Worm (Caenorhabditis elegans) whole organism, late embryonic: ENCODE data around the gene C55C3.4.

ENCODE experiments used
- C08G9.2 ChIP-seq: sonication (generic microtip); optimal IDR thresholded peaks from 2 replicates; lab custom pipeline; 2016; ENCODE audit warnings: mild to moderate bottlenecking, missing genetic modification characterization, moderate library complexity, missing compliant biosample characterization
- C38D4.7 ChIP-seq: fragments of 200-800 bp; sonication (Bioruptor generic); optimal IDR thresholded peaks from 2 replicates; lab custom pipeline; 2018; ENCODE audit warnings: mild to moderate bottlenecking, missing genetic modification characterization, moderate library complexity, missing compliant biosample characterization
- K02D7.2 ChIP-seq: sonication (generic microtip); optimal IDR thresholded peaks from 2 replicates; lab custom pipeline; 2017; ENCODE audit warnings: mild to moderate bottlenecking, missing genetic modification characterization, missing compliant biosample characterization
- K09A11.1 ChIP-seq: sonication (generic microtip); optimal IDR thresholded peaks from 2 replicates; lab custom pipeline; 2017; ENCODE audit warnings: antibody characterized with exemption, mild to moderate bottlenecking, missing genetic modification characterization, missing compliant biosample characterization; ENCODE audit not compliant: insufficient read depth
- ahr-1 ChIP-seq: sonication (generic microtip); optimal IDR thresholded peaks from 2 replicates; lab custom pipeline; 2016; ENCODE audit warnings: missing genetic modification characterization, missing compliant biosample characterization
- ama-1 ChIP-seq: fragments of 150-350 bp; optimal IDR thresholded peaks from 2 replicates; lab custom pipeline; 2014
- ceh-19 ChIP-seq: fragments of 200-800 bp; sonication (Bioruptor generic); optimal IDR thresholded peaks from 2 replicates; lab custom pipeline; 2018; ENCODE audit warnings: mild to moderate bottlenecking, missing genetic modification characterization, missing compliant biosample characterization
- ceh-2 ChIP-seq: sonication (generic microtip); optimal IDR thresholded peaks from 2 replicates; lab custom pipeline; 2016; ENCODE audit warnings: missing genotype, missing genetic modification characterization, missing compliant biosample characterization
- ceh-22 ChIP-seq: sonication (generic microtip); optimal IDR thresholded peaks from 2 replicates; lab custom pipeline; 2017; ENCODE audit warnings: missing biosample characterization, missing genetic modification characterization
- ceh-45 ChIP-seq: fragments of 200-800 bp; sonication (Bioruptor generic); IDR thresholded peaks from 2 replicates; pipeline ENCODE4 v1.3.6; 2022; ENCODE audit warnings: missing genetic modification reagents, missing genetic modification characterization, missing compliant biosample characterization
- ceh-9 ChIP-seq: sonication (generic microtip); optimal IDR thresholded peaks from 2 replicates; lab custom pipeline; 2016; ENCODE audit warnings: mild to moderate bottlenecking, missing genetic modification characterization, inconsistent platforms, missing compliant biosample characterization
- dmd-4 ChIP-seq: sonication (generic microtip); optimal IDR thresholded peaks from 2 replicates; lab custom pipeline; 2016; ENCODE audit warnings: borderline replicate concordance, missing genetic modification characterization, missing compliant biosample characterization
- dve-1 ChIP-seq: sonication (generic microtip); optimal IDR thresholded peaks from 2 replicates; lab custom pipeline; 2017; ENCODE audit warnings: antibody characterized with exemption, mild to moderate bottlenecking, missing genetic modification characterization, missing compliant biosample characterization
- elt-2 ChIP-seq: sonication (generic microtip); optimal IDR thresholded peaks from 2 replicates; lab custom pipeline; 2016; ENCODE audit warnings: missing genetic modification reagents, missing genetic modification characterization, missing compliant biosample characterization
- ets-4 ChIP-seq: sonication (generic microtip); optimal IDR thresholded peaks from 2 replicates; lab custom pipeline; 2016; ENCODE audit warnings: missing genetic modification characterization, missing compliant biosample characterization
- eyg-1 ChIP-seq: sonication (generic microtip); optimal IDR thresholded peaks from 2 replicates; lab custom pipeline; 2016; ENCODE audit warnings: missing genotype, missing genetic modification characterization, missing compliant biosample characterization
- fax-1 ChIP-seq: sonication (generic microtip); optimal IDR thresholded peaks from 2 replicates; lab custom pipeline; 2016; ENCODE audit warnings: missing genotype, missing genetic modification characterization, missing compliant biosample characterization
- fkh-10 ChIP-seq: fragments of 150-350 bp; optimal IDR thresholded peaks from 2 replicates; lab custom pipeline; 2014; ENCODE audit warnings: missing biosample characterization, missing genetic modification reagents, missing genetic modification characterization
- gmeb-2 ChIP-seq: sonication (generic microtip); optimal IDR thresholded peaks from 2 replicates; lab custom pipeline; 2016; ENCODE audit warnings: missing genetic modification characterization, inconsistent platforms, missing compliant biosample characterization
- hlh-13 ChIP-seq: fragments of 200-800 bp; sonication (Bioruptor generic); optimal IDR thresholded peaks from 2 replicates; lab custom pipeline; 2018; ENCODE audit warnings: mild to moderate bottlenecking, missing genetic modification characterization, missing compliant biosample characterization
- hlh-6 ChIP-seq: sonication (generic microtip); optimal IDR thresholded peaks from 2 replicates; lab custom pipeline; 2016; ENCODE audit warnings: missing genotype, missing genetic modification characterization, missing compliant biosample characterization
- lim-6 ChIP-seq: sonication (generic microtip); optimal IDR thresholded peaks from 2 replicates; lab custom pipeline; 2016; ENCODE audit warnings: missing genetic modification characterization, missing compliant biosample characterization
- lin-11 ChIP-seq: fragments of 200-800 bp; sonication (Bioruptor generic); optimal IDR thresholded peaks from 2 replicates; lab custom pipeline; 2018; ENCODE audit warnings: mild to moderate bottlenecking, missing genetic modification characterization, missing compliant biosample characterization
- nfya-1 ChIP-seq: sonication (generic microtip); optimal IDR thresholded peaks from 2 replicates; lab custom pipeline; 2017; ENCODE audit warnings: missing genetic modification characterization, mild to moderate bottlenecking, missing compliant biosample characterization, antibody characterized with exemption, moderate library complexity
- nhr-232 ChIP-seq: sonication (generic microtip); optimal IDR thresholded peaks from 2 replicates; lab custom pipeline; 2016; ENCODE audit warnings: missing genetic modification characterization, missing compliant biosample characterization
- npax-4 ChIP-seq: sonication (generic microtip); optimal IDR thresholded peaks from 2 replicates; lab custom pipeline; 2016; ENCODE audit warnings: missing genetic modification characterization, missing compliant biosample characterization
- pag-3 ChIP-seq: sonication (generic microtip); optimal IDR thresholded peaks from 2 replicates; lab custom pipeline; 2016; ENCODE audit warnings: missing compliant biosample characterization, missing genetic modification characterization, borderline replicate concordance
- pax-1 ChIP-seq: fragments of 150-350 bp; optimal IDR thresholded peaks from 2 replicates; lab custom pipeline; 2014; ENCODE audit warnings: missing biosample characterization, missing genetic modification characterization
- pha-2 ChIP-seq: sonication (generic microtip); optimal IDR thresholded peaks from 2 replicates; lab custom pipeline; 2017; ENCODE audit warnings: mild to moderate bottlenecking, missing genetic modification characterization, missing compliant biosample characterization
- ref-2 ChIP-seq: sonication (generic microtip); optimal IDR thresholded peaks from 2 replicates; lab custom pipeline; 2016; ENCODE audit warnings: missing genetic modification characterization, missing compliant biosample characterization
- rnt-1 ChIP-seq: sonication (generic microtip); optimal IDR thresholded peaks from 2 replicates; lab custom pipeline; 2016; ENCODE audit warnings: missing genetic modification characterization, missing compliant biosample characterization
- sdc-2 ChIP-seq: sonication (generic microtip); optimal IDR thresholded peaks from 2 replicates; lab custom pipeline; 2016; ENCODE audit warnings: missing genotype, missing genetic modification characterization, missing compliant biosample characterization
- sox-2 ChIP-seq: fragments of 200-800 bp; sonication (Bioruptor generic); IDR thresholded peaks from 2 replicates; pipeline ENCODE4 v1.3.6; 2022; ENCODE audit warnings: missing genetic modification reagents, missing genetic modification characterization, missing compliant biosample characterization
- syd-9 ChIP-seq: sonication (generic microtip); optimal IDR thresholded peaks from 2 replicates; lab custom pipeline; 2016; ENCODE audit warnings: mild to moderate bottlenecking, missing genetic modification characterization, moderate library complexity, missing compliant biosample characterization
- tbx-2 ChIP-seq: sonication (generic microtip); optimal IDR thresholded peaks from 2 replicates; lab custom pipeline; 2016; ENCODE audit warnings: missing genetic modification characterization, missing compliant biosample characterization
- tbx-7 ChIP-seq: sonication (generic microtip); optimal IDR thresholded peaks from 2 replicates; lab custom pipeline; 2016; ENCODE audit warnings: missing genotype, missing genetic modification characterization, missing compliant biosample characterization
- ttx-3 ChIP-seq: sonication (generic microtip); optimal IDR thresholded peaks from 2 replicates; lab custom pipeline; 2016; ENCODE audit warnings: missing genetic modification reagents, missing genetic modification characterization, missing compliant biosample characterization
- unc-42 ChIP-seq: sonication (generic microtip); optimal IDR thresholded peaks from 2 replicates; lab custom pipeline; 2016; ENCODE audit warnings: missing genotype, missing genetic modification characterization, missing compliant biosample characterization
- unc-86 ChIP-seq: sonication (generic microtip); optimal IDR thresholded peaks from 2 replicates; lab custom pipeline; 2016; ENCODE audit warnings: missing genetic modification characterization, missing compliant biosample characterization
- ztf-16 ChIP-seq: sonication (generic microtip); optimal IDR thresholded peaks from 2 replicates; lab custom pipeline; 2017; ENCODE audit warnings: missing genetic modification characterization, missing compliant biosample characterization

Gene C55C3.4

ce11 chrIV:5690386-5691080, 12.6 kb upstream of the C55C3.4 start, which contains the start of gene C55C3.8:
Gene C55C3.8 (plus strand): TSS chrIV:5691030.
- TF ChIP-seq gmeb-2 (tag; lab: Kevin White, UChicago): no peak
- no peak for TF ChIP-seq K02D7.2 (tag; lab: Kevin White, UChicago)
- no peak for TF ChIP-seq fax-1 (tag; lab: Kevin White, UChicago)

ce11 chrIV:5685014-5685413, 7.1 kb upstream of the C55C3.4 start, which contains the start of gene C55C3.3:
Gene C55C3.3 (plus strand): TSS chrIV:5685287.
- TF ChIP-seq rnt-1 (tag; lab: Kevin White, UChicago): no peak
- no peak for TF ChIP-seq lin-11 (tag; lab: Kevin White, UChicago)
- TF ChIP-seq ahr-1: no peak
- TF ChIP-seq ref-2 (tag; lab: Kevin White, UChicago): no peak
- TF ChIP-seq npax-4: no peak
- TF ChIP-seq elt-2 (tag; lab: Kevin White, UChicago): no peak
- TF ChIP-seq ztf-16 (tag; lab: Kevin White, UChicago): no peak
- TF ChIP-seq unc-86: no peak
- TF ChIP-seq ttx-3 (tag; lab: Kevin White, UChicago): no peak
- no peak for TF ChIP-seq K02D7.2 (tag; lab: Kevin White, UChicago)
- TF ChIP-seq tbx-2 (tag; lab: Kevin White, UChicago): no peak
- no peak for TF ChIP-seq ceh-22 (tag; lab: Kevin White, UChicago)
- no peak for TF ChIP-seq ama-1 (lab: Kevin White, UChicago)
- TF ChIP-seq ets-4 (tag; lab: Kevin White, UChicago): no peak
- TF ChIP-seq tbx-7 (tag; lab: Kevin White, UChicago): no peak
- no peak for TF ChIP-seq nhr-232
- TF ChIP-seq pax-1 (tag; lab: Kevin White, UChicago): no peak
- no peak for TF ChIP-seq pag-3 (tag; lab: Kevin White, UChicago)
- TF ChIP-seq sox-2 (GFP tag; lab: Robert Waterston, UW): no peak
- TF ChIP-seq sdc-2 (tag; lab: Kevin White, UChicago): no peak
- TF ChIP-seq, all 69 proteins: peak for 0

ce11 chrIV:5682547-5683234, 4.7 kb upstream of the C55C3.4 start, which contains the start of the genes C55C3.7 and C55C3.6:
Gene C55C3.7 (minus strand): TSS chrIV:5682647.
Gene C55C3.6 (plus strand): TSS chrIV:5683184.
- no peak for TF ChIP-seq lin-11 (tag; lab: Kevin White, UChicago)
- no peak for TF ChIP-seq ceh-2 (tag; lab: Kevin White, UChicago)
- TF ChIP-seq unc-42 (tag; lab: Kevin White, UChicago): no peak
- no peak for TF ChIP-seq ceh-9 (tag; lab: Kevin White, UChicago)
- TF ChIP-seq ceh-45 (GFP tag; lab: Robert Waterston, UW): no peak
- no peak for TF ChIP-seq ama-1 (lab: Kevin White, UChicago)
- no peak for TF ChIP-seq C38D4.7 (GFP tag; lab: Kevin White, UChicago)
- no peak for TF ChIP-seq dve-1 (tag; lab: Kevin White, UChicago)
- TF ChIP-seq dmd-4 (tag; lab: Kevin White, UChicago): no peak
- TF ChIP-seq unc-86: no peak
- TF ChIP-seq nfya-1 (tag; lab: Kevin White, UChicago): no peak
- TF ChIP-seq ceh-19 (GFP tag; lab: Kevin White, UChicago): no peak
- no peak for TF ChIP-seq gmeb-2 (tag; lab: Kevin White, UChicago)

- TF ChIP-seq syd-9 (tag; lab: Kevin White, UChicago) (no peak), C38D4.7 (GFP tag; lab: Kevin White, UChicago) (no peak), C08G9.2 (tag; lab: Kevin White, UChicago) (no peak), ceh-22 (tag; lab: Kevin White, UChicago) (no peak), fkh-10 (GFP tag; lab: Kevin White, UChicago) (no peak), lim-6 (tag; lab: Kevin White, UChicago) (no peak), eyg-1 (tag; lab: Kevin White, UChicago) (no peak), pag-3 (tag; lab: Kevin White, UChicago) (no peak), K09A11.1 (tag; lab: Kevin White, UChicago) (no peak), ceh-45 (GFP tag; lab: Robert Waterston, UW) (no peak), gmeb-2 (tag; lab: Kevin White, UChicago) (no peak), ceh-9 (tag; lab: Kevin White, UChicago) (no peak), hlh-6 (no peak), pha-2 (tag; lab: Kevin White, UChicago) (no peak), hlh-13 (no peak)
Observed at ce11 chrIV:5674435-5674834, 3.5 kb downstream of the C55C3.4 start, which contains the start of gene srd-5. Gene srd-5 (minus strand): TSS chrIV:5674535.
